Fruit fly (Drosophila melanogaster): ENCODE results near the gene Jon65Aiv.

Gene Jon65Aiv

dm6 chr3L:5993701-5994499 lies 45.1 kb upstream of the Jon65Aiv start (continued):
- TF ChIP-seq CG4404 (GFP tag; IDR thresholded peaks at IDR 0.05) (peak; percentile 68), Nf-YC (tag; optimal IDR thresholded peaks at IDR 0.05) (no peak), Sry-δ (GFP tag; optimal IDR thresholded peaks at IDR 0.05) (no peak), Meics (GFP tag; optimal IDR thresholded peaks at IDR 0.05) (no peak), D19A (tag; optimal IDR thresholded peaks at IDR 0.05) (peak; percentile 17), CG4854 (GFP tag; optimal IDR thresholded peaks at IDR 0.05) (no peak), gsb (GFP tag; IDR thresholded peaks at IDR 0.05) (no peak), dysf (GFP tag; IDR thresholded peaks at IDR 0.05) (no peak), mirr (GFP tag; optimal IDR thresholded peaks at IDR 0.05) (no peak), ems (GFP tag; optimal IDR thresholded peaks at IDR 0.05) (no peak), CG4707 (GFP tag; optimal IDR thresholded peaks at IDR 0.05) (no peak), zf30C (GFP tag; optimal IDR thresholded peaks at IDR 0.05) (no peak), CG1024 (GFP tag; IDR thresholded peaks at IDR 0.05) (no peak), Chrac-16 (GFP tag; optimal IDR thresholded peaks at IDR 0.05) (no peak), CG14050 (GFP tag; IDR thresholded peaks at IDR 0.05) (no peak), CG8359 (GFP tag; optimal IDR thresholded peaks at IDR 0.05; ENCODE audit: borderline replicate concordance) (no peak), ash1 (GFP tag; optimal IDR thresholded peaks at IDR 0.05) (no peak), CG13894 (tag; optimal IDR thresholded peaks at IDR 0.05) (no peak), fru (optimal IDR thresholded peaks at IDR 0.05) (no peak), ase (GFP tag; IDR thresholded peaks at IDR 0.05) (no peak), pros (GFP tag; optimal IDR thresholded peaks at IDR 0.05) (no peak), CG10274 (GFP tag; optimal IDR thresholded peaks at IDR 0.05) (no peak), Hand (GFP tag; optimal IDR thresholded peaks at IDR 0.05) (no peak), unpg (GFP tag; optimal IDR thresholded peaks at IDR 0.05) (no peak), HLH3B (GFP tag; IDR thresholded peaks at IDR 0.05) (no peak), Hey (tag; optimal IDR thresholded peaks at IDR 0.05) (no peak), ATbp (GFP tag; optimal IDR thresholded peaks at IDR 0.05) (no peak), CG10654 (GFP tag; optimal IDR thresholded peaks at IDR 0.05) (no peak), tx (GFP tag; optimal IDR thresholded peaks at IDR 0.05) (no peak), bsh (GFP tag; optimal IDR thresholded peaks at IDR 0.05) (peak in 1 of 2 experiments; percentile 24), usp (GFP tag; optimal IDR thresholded peaks at IDR 0.05) (no peak), Ssrp (tag; optimal IDR thresholded peaks at IDR 0.05) (peak; percentile 48), Dip3 (GFP tag; optimal IDR thresholded peaks at IDR 0.05) (no peak), CG14860 (GFP tag; IDR thresholded peaks at IDR 0.05; ENCODE audit: partially characterized antibody) (no peak), CG10209 (GFP tag; optimal IDR thresholded peaks at IDR 0.05) (no peak), lov (optimal IDR thresholded peaks at IDR 0.05) (no peak), lov (GFP tag; IDR thresholded peaks at IDR 0.05) (no peak), CG16813 (GFP tag; IDR thresholded peaks at IDR 0.05; ENCODE audit: partially characterized antibody) (0 out of 3 replicates have a peak, but pooled peaks have one; percentile 32), tio (GFP tag; optimal IDR thresholded peaks at IDR 0.05) (no peak), CG12299 (tag; optimal IDR thresholded peaks at IDR 0.05) (no peak), Hr39 (optimal IDR thresholded peaks at IDR 0.05) (no peak), crc (GFP tag; optimal IDR thresholded peaks at IDR 0.05) (no peak), PHDP (tag; optimal IDR thresholded peaks at IDR 0.05) (no peak), tna (GFP tag; IDR thresholded peaks at IDR 0.05; ENCODE audit: partially characterized antibody) (no peak), Elba2 (GFP tag; optimal IDR thresholded peaks at IDR 0.05) (no peak), Ptx1 (GFP tag; IDR thresholded peaks at IDR 0.05) (0 out of 2 replicates have a peak, but pooled peaks have one; percentile 29), CG12071 (GFP tag; optimal IDR thresholded peaks at IDR 0.05) (no peak), sob (GFP tag; IDR thresholded peaks at IDR 0.05) (no peak), CG15269 (tag; optimal IDR thresholded peaks at IDR 0.05) (no peak), NFAT (GFP tag; IDR thresholded peaks at IDR 0.05) (no peak)
